Fruit fly (Drosophila melanogaster): ENCODE results near the gene pn.

pn gene

DNA sequence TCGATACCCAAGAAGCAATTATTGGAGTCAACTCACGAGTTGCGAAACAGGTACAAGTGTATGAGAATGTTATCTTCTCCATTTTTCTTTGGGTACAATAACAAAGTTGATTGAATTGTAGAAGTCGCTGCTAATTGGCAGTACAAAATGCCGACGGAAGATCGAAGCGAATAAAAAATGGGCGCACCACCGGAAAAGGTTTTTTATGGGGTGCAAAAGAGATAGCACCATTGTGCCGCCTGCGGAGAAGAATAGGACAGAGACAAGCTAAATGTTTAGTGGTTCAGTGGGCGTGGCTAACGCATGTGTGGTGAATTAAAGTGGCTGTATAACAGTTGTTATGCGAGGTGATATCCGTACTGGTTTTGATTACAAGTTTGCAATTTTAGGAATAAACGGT is 40.5 kb upstream of the pn start (continued):
- peak; percentile 8; the same call in 1 of the 2 replicates for TF ChIP-seq crol (GFP tag; IDR thresholded peaks at IDR 0.05)
- no peak for TF ChIP-seq Trl (optimal IDR thresholded peaks at IDR 0.05)
- TF ChIP-seq Trl (GFP tag; optimal IDR thresholded peaks at IDR 0.05), result no peak
- peak; percentile 60 for TF ChIP-seq cad (GFP tag; optimal IDR thresholded peaks at IDR 0.05)
- TF ChIP-seq pfk (GFP tag; optimal IDR thresholded peaks at IDR 0.05), result peak; percentile 58
- TF ChIP-seq MESR4 (GFP tag; optimal IDR thresholded peaks at IDR 0.05), result no peak
- TF ChIP-seq aop (GFP tag; IDR thresholded peaks at IDR 0.05), result peak; percentile 53; the same call in 1 of the 2 replicates
- no peak for TF ChIP-seq CrebB (tag; optimal IDR thresholded peaks at IDR 0.05)
- TF ChIP-seq ab (GFP tag; optimal IDR thresholded peaks at IDR 0.05), result no peak
- TF ChIP-seq CG12071 (GFP tag; optimal IDR thresholded peaks at IDR 0.05), result no peak
- no peak for TF ChIP-seq CG7357 (GFP tag; IDR thresholded peaks at IDR 0.05)
- TF ChIP-seq CG15514 (GFP tag; optimal IDR thresholded peaks at IDR 0.05), result no peak
- 0 out of 3 replicates have a peak, but pooled peaks have one; percentile 41 for TF ChIP-seq otp (GFP tag; IDR thresholded peaks at IDR 0.05)
- TF ChIP-seq D19A (tag; optimal IDR thresholded peaks at IDR 0.05), result no peak
- TF ChIP-seq exex (tag; optimal IDR thresholded peaks at IDR 0.05), result no peak
- no peak for TF ChIP-seq CG43689 (GFP tag; IDR thresholded peaks at IDR 0.05)
- TF ChIP-seq zen (tag; optimal IDR thresholded peaks at IDR 0.05), result peak; percentile 10
- TF ChIP-seq esg (GFP tag; conservative IDR thresholded peaks at IDR 0.05), result no peak
- TF ChIP-seq sna (GFP tag; IDR thresholded peaks at IDR 0.05; ENCODE audit: partially characterized antibody), result no peak
- peak; percentile 75; the same call in 1 of the 2 replicates for TF ChIP-seq seq (GFP tag; IDR thresholded peaks at IDR 0.05)
- TF ChIP-seq CG17186 (GFP tag; optimal IDR thresholded peaks at IDR 0.05), result no peak
- TF ChIP-seq Adf1 (GFP tag; IDR thresholded peaks at IDR 0.05), result peak; percentile 61
- TF ChIP-seq cg (GFP tag; optimal IDR thresholded peaks at IDR 0.05), result peak; percentile 48
- no peak for TF ChIP-seq vnd (GFP tag; IDR thresholded peaks at IDR 0.05; ENCODE audit: partially characterized antibody)
- TF ChIP-seq stwl (tag; optimal IDR thresholded peaks at IDR 0.05), result no peak

DNA sequence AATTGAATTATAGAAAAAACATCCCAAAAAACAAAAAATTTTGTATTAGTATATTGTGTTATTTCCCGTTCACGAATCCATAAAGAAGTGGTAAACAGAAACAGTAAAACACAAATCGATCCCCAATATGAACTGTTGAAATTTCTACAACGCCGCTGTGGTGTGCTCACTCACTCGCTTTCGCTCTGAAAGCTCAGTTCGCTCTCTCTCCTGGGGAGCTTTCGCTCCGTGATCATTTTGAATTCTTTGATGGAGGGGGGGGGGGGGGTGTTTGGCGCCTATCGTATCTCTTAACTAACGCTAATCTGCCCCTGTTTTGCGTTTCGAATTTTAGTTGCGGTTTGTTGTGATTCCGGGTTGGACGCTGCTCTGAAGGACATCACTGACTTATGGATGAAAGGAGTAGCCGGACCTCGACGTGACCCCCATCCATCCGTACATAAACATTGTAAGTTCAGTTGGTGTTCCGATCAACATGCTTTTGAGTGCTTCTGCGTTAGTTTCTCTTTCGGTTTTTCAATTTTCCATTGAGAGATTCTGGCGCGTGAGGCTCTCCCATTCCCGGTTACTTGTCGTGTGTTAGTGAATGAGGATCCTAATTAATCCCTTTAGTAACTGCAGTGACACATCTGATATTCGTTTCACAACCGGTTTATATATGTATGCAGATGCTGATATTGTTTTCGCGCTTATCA is 39.7 kb upstream of the pn start, which contains the start of gene D2hgdh:
D2hgdh (plus strand) TSS at position 331 of the 695 bp plus-strand sequence.
- TF ChIP-seq Neu2 (GFP tag; optimal IDR thresholded peaks at IDR 0.05; ENCODE audit: borderline replicate concordance), result no peak
- no peak for TF ChIP-seq Oli (tag; optimal IDR thresholded peaks at IDR 0.05)
- TF ChIP-seq wor (GFP tag; IDR thresholded peaks at IDR 0.05), result no peak
- peak; percentile 9 for TF ChIP-seq run (tag; optimal IDR thresholded peaks at IDR 0.05)
- TF ChIP-seq CG15269 (tag; optimal IDR thresholded peaks at IDR 0.05), result peak; percentile 18
- TF ChIP-seq CG2678 (tag; optimal IDR thresholded peaks at IDR 0.05), result peak; percentile 30
- peak; percentile 59 for TF ChIP-seq CG32532 (GFP tag; IDR thresholded peaks at IDR 0.05)
- no peak for TF ChIP-seq da (GFP tag; optimal IDR thresholded peaks at IDR 0.05)
- TF ChIP-seq D19B (GFP tag; optimal IDR thresholded peaks at IDR 0.05), result peak; percentile 28
- TF ChIP-seq CG6272 (GFP tag; IDR thresholded peaks at IDR 0.05), result no peak
- 0 out of 2 replicates have a peak, but pooled peaks have one; percentile 8 for TF ChIP-seq NFAT (GFP tag; IDR thresholded peaks at IDR 0.05)
- peak; percentile 38 for TF ChIP-seq CG34376 (GFP tag; optimal IDR thresholded peaks at IDR 0.05)
- peak; percentile 62 for TF ChIP-seq sens (GFP tag)
- TF ChIP-seq jigr1 (GFP tag; IDR thresholded peaks at IDR 0.05), result no peak
- TF ChIP-seq Ptx1 (GFP tag; IDR thresholded peaks at IDR 0.05), result 0 out of 2 replicates have a peak, but pooled peaks have one; percentile 10
- peak; percentile 43 for TF ChIP-seq CG9932 (GFP tag; IDR thresholded peaks at IDR 0.05)
- TF ChIP-seq Jarid2 (GFP tag; optimal IDR thresholded peaks at IDR 0.05), result peak; percentile 15
- no peak for TF ChIP-seq CG33213 (GFP tag; optimal IDR thresholded peaks at IDR 0.05)
- TF ChIP-seq Ada2b (GFP tag; IDR thresholded peaks at IDR 0.05), result 0 out of 2 replicates have a peak, but pooled peaks have one; percentile 7
- TF ChIP-seq CG33557 (GFP tag; optimal IDR thresholded peaks at IDR 0.05), result no peak
- no peak for TF ChIP-seq CG12219 (GFP tag; optimal IDR thresholded peaks at IDR 0.05)
- peak; percentile 2 for TF ChIP-seq CG13296 (GFP tag; optimal IDR thresholded peaks at IDR 0.05)
- TF ChIP-seq grau (tag; optimal IDR thresholded peaks at IDR 0.05), result peak; percentile 37
- peak; percentile 79 for TF ChIP-seq Med (GFP tag)
- TF ChIP-seq row (GFP tag; IDR thresholded peaks at IDR 0.05), result peak; percentile 21; the same call in 1 of the 3 replicates
- TF ChIP-seq Rfx (GFP tag; IDR thresholded peaks at IDR 0.05), result peak; percentile 60
